Worm (Caenorhabditis elegans) whole organism, late embryonic: ENCODE results near the gene srj-13.

Experiments
- C38D4.7 ChIP-seq: fragments of 200-800 bp; sonication (Bioruptor generic); optimal IDR thresholded peaks from 2 replicates; lab custom pipeline; 2018; ENCODE audit warnings: mild to moderate bottlenecking, missing genetic modification characterization, moderate library complexity, missing compliant biosample characterization
- F13H6.1 ChIP-seq: sonication (generic microtip); optimal IDR thresholded peaks from 2 replicates; lab custom pipeline; 2016; ENCODE audit warnings: missing genetic modification characterization, missing compliant biosample characterization
- K02D7.2 ChIP-seq: sonication (generic microtip); optimal IDR thresholded peaks from 2 replicates; lab custom pipeline; 2017; ENCODE audit warnings: mild to moderate bottlenecking, missing genetic modification characterization, missing compliant biosample characterization
- T23F11.4 ChIP-seq: fragments of 200-800 bp; sonication (Bioruptor generic); optimal IDR thresholded peaks from 2 replicates; lab custom pipeline; 2018; ENCODE audit warnings: mild to moderate bottlenecking, missing genetic modification characterization, missing compliant biosample characterization
- ama-1 ChIP-seq: fragments of 150-350 bp; optimal IDR thresholded peaks from 2 replicates; lab custom pipeline; 2014
- ceh-14 ChIP-seq: sonication (generic microtip); optimal IDR thresholded peaks from 2 replicates; lab custom pipeline; 2016; ENCODE audit warnings: missing genotype, missing genetic modification characterization, missing compliant biosample characterization
- ceh-18 ChIP-seq: sonication (generic microtip); optimal IDR thresholded peaks from 2 replicates; lab custom pipeline; 2016; ENCODE audit warnings: missing genetic modification characterization, missing compliant biosample characterization
- ceh-19 ChIP-seq: fragments of 200-800 bp; sonication (Bioruptor generic); optimal IDR thresholded peaks from 2 replicates; lab custom pipeline; 2018; ENCODE audit warnings: mild to moderate bottlenecking, missing genetic modification characterization, missing compliant biosample characterization
- ceh-2 ChIP-seq: sonication (generic microtip); optimal IDR thresholded peaks from 2 replicates; lab custom pipeline; 2016; ENCODE audit warnings: missing genotype, missing genetic modification characterization, missing compliant biosample characterization
- ceh-24 ChIP-seq: sonication (generic microtip); optimal IDR thresholded peaks from 2 replicates; lab custom pipeline; 2016; ENCODE audit warnings: mild to moderate bottlenecking, missing genetic modification characterization, missing compliant biosample characterization
- ceh-30 ChIP-seq: fragments of 150-350 bp; optimal IDR thresholded peaks from 2 replicates; lab custom pipeline; 2014; ENCODE audit warnings: missing biosample characterization, missing genetic modification characterization
- ceh-48 ChIP-seq: sonication (generic microtip); optimal IDR thresholded peaks from 2 replicates; lab custom pipeline; 2016; ENCODE audit warnings: missing genetic modification characterization, inconsistent platforms, missing compliant biosample characterization
- ceh-6 ChIP-seq: fragments of 200-800 bp; sonication (Bioruptor generic); optimal IDR thresholded peaks from 2 replicates; lab custom pipeline; 2018; ENCODE audit warnings: mild to moderate bottlenecking, missing genetic modification characterization, missing compliant biosample characterization
- ceh-9 ChIP-seq: sonication (generic microtip); optimal IDR thresholded peaks from 2 replicates; lab custom pipeline; 2016; ENCODE audit warnings: mild to moderate bottlenecking, missing genetic modification characterization, inconsistent platforms, missing compliant biosample characterization
- che-1 ChIP-seq: sonication (generic microtip); optimal IDR thresholded peaks from 2 replicates; lab custom pipeline; 2016; ENCODE audit warnings: mild to moderate bottlenecking, missing genetic modification characterization, missing compliant biosample characterization
- dmd-4 ChIP-seq: sonication (generic microtip); optimal IDR thresholded peaks from 2 replicates; lab custom pipeline; 2016; ENCODE audit warnings: borderline replicate concordance, missing genetic modification characterization, missing compliant biosample characterization
- elt-2 ChIP-seq: sonication (generic microtip); optimal IDR thresholded peaks from 2 replicates; lab custom pipeline; 2016; ENCODE audit warnings: missing genetic modification reagents, missing genetic modification characterization, missing compliant biosample characterization
- fax-1 ChIP-seq: sonication (generic microtip); optimal IDR thresholded peaks from 2 replicates; lab custom pipeline; 2016; ENCODE audit warnings: missing genotype, missing genetic modification characterization, missing compliant biosample characterization
- fkh-10 ChIP-seq: fragments of 150-350 bp; optimal IDR thresholded peaks from 2 replicates; lab custom pipeline; 2014; ENCODE audit warnings: missing biosample characterization, missing genetic modification reagents, missing genetic modification characterization
- hlh-15 ChIP-seq: sonication (generic microtip); optimal IDR thresholded peaks from 2 replicates; lab custom pipeline; 2016; ENCODE audit warnings: missing genetic modification characterization, missing compliant biosample characterization
- hlh-30 ChIP-seq: sonication (generic microtip); optimal IDR thresholded peaks from 2 replicates; lab custom pipeline; 2017; ENCODE audit warnings: antibody characterized with exemption, missing genetic modification characterization, missing compliant biosample characterization; ENCODE audit not compliant: insufficient read depth
- hlh-8 ChIP-seq: sonication (generic microtip); optimal IDR thresholded peaks from 2 replicates; lab custom pipeline; 2016; ENCODE audit warnings: missing genotype, missing genetic modification characterization, missing compliant biosample characterization
- lim-6 ChIP-seq: sonication (generic microtip); optimal IDR thresholded peaks from 2 replicates; lab custom pipeline; 2016; ENCODE audit warnings: missing genetic modification characterization, missing compliant biosample characterization
- lin-11 ChIP-seq: fragments of 200-800 bp; sonication (Bioruptor generic); optimal IDR thresholded peaks from 2 replicates; lab custom pipeline; 2018; ENCODE audit warnings: mild to moderate bottlenecking, missing genetic modification characterization, missing compliant biosample characterization
- mec-3 ChIP-seq: sonication (generic microtip); optimal IDR thresholded peaks from 2 replicates; lab custom pipeline; 2016; ENCODE audit warnings: borderline replicate concordance, missing genetic modification characterization, missing compliant biosample characterization
- nfya-1 ChIP-seq: sonication (generic microtip); optimal IDR thresholded peaks from 2 replicates; lab custom pipeline; 2017; ENCODE audit warnings: missing genetic modification characterization, mild to moderate bottlenecking, missing compliant biosample characterization, antibody characterized with exemption, moderate library complexity
- npax-4 ChIP-seq: sonication (generic microtip); optimal IDR thresholded peaks from 2 replicates; lab custom pipeline; 2016; ENCODE audit warnings: missing genetic modification characterization, missing compliant biosample characterization
- odd-2 ChIP-seq: sonication (generic microtip); optimal IDR thresholded peaks from 2 replicates; lab custom pipeline; 2017; ENCODE audit warnings: antibody characterized with exemption, mild to moderate bottlenecking, missing genetic modification characterization, missing compliant biosample characterization
- pag-3 ChIP-seq: sonication (generic microtip); optimal IDR thresholded peaks from 2 replicates; lab custom pipeline; 2016; ENCODE audit warnings: missing compliant biosample characterization, missing genetic modification characterization, borderline replicate concordance
- pat-9 ChIP-seq: fragments of 200-800 bp; sonication (Bioruptor generic); optimal IDR thresholded peaks from 2 replicates; lab custom pipeline; 2018; ENCODE audit warnings: mild to moderate bottlenecking, missing genetic modification characterization, moderate library complexity, missing compliant biosample characterization
- pax-1 ChIP-seq: fragments of 150-350 bp; optimal IDR thresholded peaks from 2 replicates; lab custom pipeline; 2014; ENCODE audit warnings: missing biosample characterization, missing genetic modification characterization
- pha-4 ChIP-seq: fragments of 150-350 bp; optimal IDR thresholded peaks from 2 replicates; lab custom pipeline; 2018; ENCODE audit warnings: missing biosample characterization, missing genetic modification reagents, missing genetic modification characterization
- pqm-1 ChIP-seq: sonication (generic microtip); optimal IDR thresholded peaks from 2 replicates; lab custom pipeline; 2016; ENCODE audit warnings: missing genetic modification characterization, missing compliant biosample characterization
- pros-1 ChIP-seq: fragments of 150-350 bp; optimal IDR thresholded peaks from 2 replicates; lab custom pipeline; 2014; ENCODE audit warnings: missing biosample characterization, missing genetic modification reagents, missing genetic modification characterization
- ref-2 ChIP-seq: sonication (generic microtip); optimal IDR thresholded peaks from 2 replicates; lab custom pipeline; 2016; ENCODE audit warnings: missing genetic modification characterization, missing compliant biosample characterization
- rnt-1 ChIP-seq: sonication (generic microtip); optimal IDR thresholded peaks from 2 replicates; lab custom pipeline; 2016; ENCODE audit warnings: missing genetic modification characterization, missing compliant biosample characterization
- sdc-2 ChIP-seq: sonication (generic microtip); optimal IDR thresholded peaks from 2 replicates; lab custom pipeline; 2016; ENCODE audit warnings: missing genotype, missing genetic modification characterization, missing compliant biosample characterization
- sox-4 ChIP-seq: sonication (generic microtip); optimal IDR thresholded peaks from 2 replicates; lab custom pipeline; 2017; ENCODE audit warnings: mild to moderate bottlenecking, missing genetic modification characterization, inconsistent platforms, missing compliant biosample characterization
- syd-9 ChIP-seq: sonication (generic microtip); optimal IDR thresholded peaks from 2 replicates; lab custom pipeline; 2016; ENCODE audit warnings: mild to moderate bottlenecking, missing genetic modification characterization, moderate library complexity, missing compliant biosample characterization
- tbx-7 ChIP-seq: sonication (generic microtip); optimal IDR thresholded peaks from 2 replicates; lab custom pipeline; 2016; ENCODE audit warnings: missing genotype, missing genetic modification characterization, missing compliant biosample characterization
- unc-3 ChIP-seq, 2 experiments: fragments of 200-800 bp in 1 of 2; sonication (Bioruptor generic) in 1 of 2; sonication (generic microtip) in 1 of 2; conservative IDR thresholded peaks in 1 of 2; optimal IDR thresholded peaks in 1 of 2; 2 replicates each; pipeline versions ENCODE4 v1.3.6 to Lab custom; 2016 to 2022; ENCODE audit warnings: missing compliant biosample characterization in 2 of 2, missing genetic modification characterization in 2 of 2, missing genetic modification reagents in 1 of 2
- unc-42 ChIP-seq: sonication (generic microtip); optimal IDR thresholded peaks from 2 replicates; lab custom pipeline; 2016; ENCODE audit warnings: missing genotype, missing genetic modification characterization, missing compliant biosample characterization
- unc-55 ChIP-seq: sonication (generic microtip); optimal IDR thresholded peaks from 2 replicates; lab custom pipeline; 2017; ENCODE audit warnings: missing biosample characterization, missing genetic modification reagents, missing genetic modification characterization
- unc-86 ChIP-seq: sonication (generic microtip); optimal IDR thresholded peaks from 2 replicates; lab custom pipeline; 2016; ENCODE audit warnings: missing genetic modification characterization, missing compliant biosample characterization
- ztf-16 ChIP-seq: sonication (generic microtip); optimal IDR thresholded peaks from 2 replicates; lab custom pipeline; 2017; ENCODE audit warnings: missing genetic modification characterization, missing compliant biosample characterization

Gene srj-13

DNA sequence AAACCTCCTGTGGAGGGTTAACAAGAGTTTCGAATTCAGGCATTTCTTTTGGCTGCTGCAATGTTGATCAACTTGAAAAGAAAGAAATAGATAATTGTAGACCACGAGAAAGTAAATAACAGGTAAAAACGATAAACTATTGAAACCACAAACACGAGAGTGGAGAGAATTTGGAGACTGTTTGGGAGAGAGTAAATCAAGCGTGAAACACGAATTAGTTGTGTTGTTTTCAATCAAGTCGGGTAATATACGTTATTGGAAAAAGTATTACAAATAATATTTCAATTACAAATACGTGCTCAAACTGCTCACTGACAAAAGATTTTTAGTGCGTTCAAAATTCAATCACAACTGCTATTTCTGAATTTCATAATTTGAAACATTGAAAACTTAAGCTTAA lies 21.4 kb upstream of the srj-13 start, which contains the start of gene C03G6.17:
Gene C03G6.17, minus strand, starts transcription at position 101 of the 400 bp plus-strand sequence.
- TF ChIP-seq che-1 (tag; lab: Kevin White, UChicago) (no peak), fkh-10 (GFP tag; lab: Kevin White, UChicago) (no peak), pha-4 (no peak)

DNA sequence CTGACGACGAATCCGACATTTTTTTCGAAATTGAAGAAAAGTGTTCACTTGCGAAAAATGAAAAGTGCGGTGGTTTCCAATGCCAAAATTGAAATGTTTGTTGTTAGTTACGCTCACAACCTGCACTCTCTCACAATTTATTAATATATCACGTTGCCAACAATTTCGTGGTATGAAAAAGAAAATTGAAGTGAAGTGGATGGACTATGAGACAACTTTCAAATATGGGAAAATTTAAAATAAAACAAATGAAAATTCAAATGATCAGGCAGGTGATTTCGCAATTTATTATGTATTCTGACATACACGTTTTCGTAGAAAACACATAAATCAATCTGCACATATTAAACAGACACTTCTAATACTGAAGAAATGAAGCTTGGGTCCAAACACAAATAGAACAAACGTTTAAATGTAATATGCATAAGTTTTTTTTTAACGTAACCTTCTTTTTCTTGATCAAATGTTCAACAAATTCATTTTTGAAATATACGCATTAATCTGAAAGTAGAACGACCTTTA lies 16.3 kb upstream of the srj-13 start, which contains the start of gene srp-6:
Gene srp-6, minus strand, starts transcription at position 51 of the 522 bp plus-strand sequence.
- TF ChIP-seq lin-11 (tag; lab: Kevin White, UChicago) = no peak
- no peak for TF ChIP-seq ceh-9 (tag; lab: Kevin White, UChicago)
- no peak for TF ChIP-seq sox-4
- no peak for TF ChIP-seq pag-3 (tag; lab: Kevin White, UChicago)
- no peak for TF ChIP-seq sdc-2
- TF ChIP-seq syd-9 (tag; lab: Kevin White, UChicago) = no peak
- TF ChIP-seq pros-1 = no peak
- TF ChIP-seq C38D4.7 (GFP tag; lab: Kevin White, UChicago) = no peak
- no peak for TF ChIP-seq rnt-1 (tag; lab: Kevin White, UChicago)
- TF ChIP-seq lim-6 = no peak
- TF ChIP-seq T23F11.4 = no peak
- TF ChIP-seq hlh-30 (tag; lab: Kevin White, UChicago) = no peak
- no peak for TF ChIP-seq elt-2 (tag; lab: Kevin White, UChicago)
- no peak for TF ChIP-seq ceh-30 (tag; lab: Kevin White, UChicago)
- no peak for TF ChIP-seq ceh-24 (tag; lab: Kevin White, UChicago)
- TF ChIP-seq K02D7.2 = no peak
- TF ChIP-seq tbx-7 (tag; lab: Kevin White, UChicago) = no peak
- TF ChIP-seq unc-3 (GFP tag; conservative IDR thresholded peaks at IDR 0.05; lab: Robert Waterston, UW) = no peak
- TF ChIP-seq unc-3 (tag; optimal IDR thresholded peaks at IDR 0.05; lab: Kevin White, UChicago) = no peak
- TF ChIP-seq nfya-1 = no peak
- no peak for TF ChIP-seq hlh-8 (tag; lab: Kevin White, UChicago)

DNA sequence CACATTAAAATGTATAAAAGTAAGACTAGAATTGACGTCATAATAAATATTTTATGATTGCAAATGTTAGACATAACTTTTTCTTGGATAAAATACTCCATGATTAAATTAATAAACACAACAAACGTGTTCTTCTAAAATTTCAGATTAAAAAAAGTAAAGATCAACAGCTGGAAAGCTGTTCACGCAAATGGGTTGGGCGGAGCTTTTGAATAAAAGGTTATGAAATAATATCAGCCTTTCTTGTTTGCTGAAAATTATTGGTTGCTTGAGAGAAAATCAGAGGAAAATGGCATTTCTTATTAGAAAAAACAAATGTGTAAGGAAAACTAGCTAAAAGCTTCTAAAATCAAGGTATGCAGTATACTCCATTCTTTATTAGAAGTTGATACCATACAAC lies 14.7 kb upstream of the srj-13 start, which contains the start of gene C02H6.3:
Gene C02H6.3, minus strand, starts transcription at position 101 of the 400 bp plus-strand sequence.
- TF ChIP-seq ceh-2 (tag; lab: Kevin White, UChicago) = no peak
- TF ChIP-seq C38D4.7 (GFP tag; lab: Kevin White, UChicago) = no peak
- TF ChIP-seq T23F11.4 = no peak
- TF ChIP-seq sdc-2 = no peak
- no peak for TF ChIP-seq syd-9 (tag; lab: Kevin White, UChicago)
- no peak for TF ChIP-seq ceh-14 (tag; lab: Kevin White, UChicago)
- TF ChIP-seq ceh-19 = no peak
- TF ChIP-seq hlh-15 = no peak
- no peak for TF ChIP-seq ceh-48 (tag; lab: Kevin White, UChicago)
- no peak for TF ChIP-seq unc-55
- no peak for TF ChIP-seq unc-42
- TF ChIP-seq odd-2 (tag; lab: Kevin White, UChicago) = no peak
- no peak for TF ChIP-seq pax-1 (tag; lab: Kevin White, UChicago)
- no peak for TF ChIP-seq pat-9
- no peak for TF ChIP-seq ama-1 (lab: Kevin White, UChicago)
- no peak for TF ChIP-seq unc-3 (GFP tag; conservative IDR thresholded peaks at IDR 0.05; lab: Robert Waterston, UW)
- no peak for TF ChIP-seq unc-3 (tag; optimal IDR thresholded peaks at IDR 0.05; lab: Kevin White, UChicago)
- TF ChIP-seq K02D7.2 = no peak
- TF ChIP-seq pros-1 = no peak
- TF ChIP-seq npax-4 (tag; lab: Kevin White, UChicago) = no peak

DNA sequence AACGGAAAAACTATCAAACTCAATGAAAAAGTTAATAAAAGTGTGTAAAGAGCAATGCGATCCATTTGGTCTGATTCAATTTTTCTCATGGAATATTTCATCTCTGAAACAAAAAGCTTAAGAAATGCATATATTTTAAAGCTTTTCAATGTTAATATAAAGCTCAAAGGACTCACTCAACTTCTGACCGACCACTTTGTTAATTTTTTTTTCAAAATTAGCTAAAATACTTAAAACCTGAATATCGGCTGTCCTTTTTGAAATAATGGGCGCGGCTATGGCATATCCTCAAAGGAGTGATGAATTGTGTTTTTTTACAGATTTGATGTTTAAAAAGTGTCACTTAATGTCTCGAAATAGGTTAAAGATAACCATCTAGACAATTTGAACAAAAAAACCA lies 12.7 kb upstream of the srj-13 start, which contains the start of gene C02H6.1:
Gene C02H6.1, minus strand, starts transcription at position 101 of the 400 bp plus-strand sequence.
- TF ChIP-seq unc-86 (tag; lab: Kevin White, UChicago) = no peak
- TF ChIP-seq dmd-4 (tag; lab: Kevin White, UChicago) = no peak
- TF ChIP-seq F13H6.1 (tag; lab: Kevin White, UChicago) = no peak
- no peak for TF ChIP-seq fax-1 (tag; lab: Kevin White, UChicago)
- no peak for TF ChIP-seq ceh-18
- TF ChIP-seq ref-2 (tag; lab: Kevin White, UChicago) = no peak
- no peak for TF ChIP-seq ceh-30 (tag; lab: Kevin White, UChicago)
- TF ChIP-seq pqm-1 (tag; lab: Kevin White, UChicago) = no peak
- TF ChIP-seq tbx-7 (tag; lab: Kevin White, UChicago) = no peak
- TF ChIP-seq ztf-16 = no peak
- no peak for TF ChIP-seq mec-3 (tag; lab: Kevin White, UChicago)
- no peak for TF ChIP-seq ceh-48 (tag; lab: Kevin White, UChicago)
- TF ChIP-seq rnt-1 (tag; lab: Kevin White, UChicago) = no peak
- TF ChIP-seq K02D7.2 = no peak
- TF ChIP-seq ceh-6 (GFP tag; lab: Kevin White, UChicago) = no peak
